1 worm cellular context compared by ENCODE assay signal in genomic region chrV:1327317-1327716, ce11.
TF ChIP-seq lines count a peak whose summit lies in the region.

No protein-coding gene starts in this region.

TF ChIP-seq in whole organism, L1 larva, 84 proteins besides CTCF, POLR2A, EP300 and RAD21 (continued from another document):
- TF ChIP-seq tbx-2 (tag; optimal IDR thresholded peaks at IDR 0.05; lab: Kevin White, UChicago) (no peak), rnt-1 (tag; optimal IDR thresholded peaks at IDR 0.05; lab: Kevin White, UChicago) (peak; percentile 68), irx-1 (tag; optimal IDR thresholded peaks at IDR 0.05; lab: Kevin White, UChicago) (no peak), lir-3 (tag; optimal IDR thresholded peaks at IDR 0.05; lab: Kevin White, UChicago; ENCODE audit: poor library complexity) (no peak), hlh-17 (GFP tag; optimal IDR thresholded peaks at IDR 0.05; lab: Kevin White, UChicago; ENCODE audit: borderline replicate concordance) (no peak), blmp-1 (tag; optimal IDR thresholded peaks at IDR 0.05; lab: Kevin White, UChicago) (no peak), lsy-2 (tag; optimal IDR thresholded peaks at IDR 0.05; lab: Kevin White, UChicago) (no peak), unc-130 (tag; optimal IDR thresholded peaks at IDR 0.05; lab: Kevin White, UChicago) (no peak), sptf-1 (tag; optimal IDR thresholded peaks at IDR 0.05; lab: Kevin White, UChicago) (no peak), pax-3 (tag; optimal IDR thresholded peaks at IDR 0.05; lab: Kevin White, UChicago) (no peak), sox-4 (tag; optimal IDR thresholded peaks at IDR 0.05; lab: Kevin White, UChicago) (no peak), nhr-28 (tag; optimal IDR thresholded peaks at IDR 0.05; lab: Kevin White, UChicago) (no peak), lin-14 (GFP tag; optimal IDR thresholded peaks at IDR 0.05; lab: Kevin White, UChicago) (peak; percentile 90), nhr-19 (GFP tag; conservative IDR thresholded peaks at IDR 0.05; lab: Robert Waterston, UW) (no peak)
